Worm (Caenorhabditis elegans) whole organism, L4 larva: ENCODE data around the gene C37C3.18.

Source experiments
- F10B5.3 ChIP-seq: sonication (generic microtip); optimal IDR thresholded peaks from 2 replicates; lab custom pipeline; 2016; ENCODE audit warnings: mild to moderate bottlenecking, missing genetic modification characterization, missing compliant biosample characterization
- F26F4.8 ChIP-seq: fragments of 200-800 bp; sonication (Bioruptor generic); conservative IDR thresholded peaks from 2 replicates; pipeline ENCODE4 v1.3.6; 2022; ENCODE audit warnings: missing genetic modification characterization, missing compliant biosample characterization
- F44E2.7 ChIP-seq: fragments of 200-800 bp; sonication (Bioruptor generic); IDR thresholded peaks from 2 replicates; pipeline ENCODE4 v2.1.2; 2022; ENCODE audit warnings: missing genetic modification characterization, missing compliant biosample characterization
- F49E8.2 ChIP-seq: sonication (generic microtip); optimal IDR thresholded peaks from 2 replicates; lab custom pipeline; 2016; ENCODE audit warnings: missing compliant biosample characterization, mild to moderate bottlenecking, missing genetic modification characterization, borderline replicate concordance
- R02D3.7 ChIP-seq: fragments of 150-350 bp; sonication (generic microtip); optimal IDR thresholded peaks from 3 replicates; lab custom pipeline; 2014; ENCODE audit warnings: missing biosample characterization, missing genetic modification characterization
- T20F7.1 ChIP-seq: fragments of 200-800 bp; sonication (Bioruptor generic); optimal IDR thresholded peaks from 2 replicates; lab custom pipeline; 2018; ENCODE audit warnings: mild to moderate bottlenecking, missing genetic modification characterization, missing compliant biosample characterization
- T26A8.4 ChIP-seq: fragments of 200-800 bp; sonication (Bioruptor generic); IDR thresholded peaks from 2 replicates; pipeline ENCODE4 v1.3.6; 2022; ENCODE audit warnings: missing genetic modification characterization, missing compliant biosample characterization
- Y105C5A.15 ChIP-seq: fragments of 200-800 bp; sonication (Bioruptor generic); IDR thresholded peaks from 2 replicates; pipeline ENCODE4 v1.3.6; 2022; ENCODE audit warnings: missing genetic modification characterization, missing compliant biosample characterization
- Y5F2A.4 ChIP-seq: fragments of 200-800 bp; sonication (Bioruptor generic); optimal IDR thresholded peaks from 2 replicates; lab custom pipeline; 2018; ENCODE audit warnings: mild to moderate bottlenecking, missing genetic modification characterization, missing compliant biosample characterization
- ZK337.2 ChIP-seq: fragments of 200-800 bp; sonication (Bioruptor generic); IDR thresholded peaks from 2 replicates; pipeline ENCODE4 v1.3.6; 2022; ENCODE audit warnings: missing genetic modification reagents, missing genetic modification characterization, missing compliant biosample characterization
- ama-1 ChIP-seq: fragments of 150-350 bp; optimal IDR thresholded peaks from 2 replicates; lab custom pipeline; 2014; ENCODE audit warnings: inconsistent platforms, mixed read lengths
- ces-1 ChIP-seq: fragments of 150-350 bp; sonication (generic microtip); optimal IDR thresholded peaks from 4 replicates; lab custom pipeline; 2014; ENCODE audit warnings: missing biosample characterization, missing genetic modification reagents, missing genetic modification characterization
- cey-2 ChIP-seq: sonication (generic microtip); optimal IDR thresholded peaks from 3 replicates; lab custom pipeline; 2017; ENCODE audit warnings: missing genetic modification characterization, mild to moderate bottlenecking, missing compliant biosample characterization, antibody characterized with exemption, borderline replicate concordance; ENCODE audit not compliant: insufficient read depth
- ctbp-1 ChIP-seq: fragments of 200-800 bp; sonication (Bioruptor generic); IDR thresholded peaks from 2 replicates; pipeline ENCODE4 v1.3.6; 2022; ENCODE audit warnings: missing genetic modification reagents, missing genetic modification characterization, missing compliant biosample characterization
- daf-12 ChIP-seq: fragments of 150-350 bp; optimal IDR thresholded peaks from 2 replicates; lab custom pipeline; 2014; ENCODE audit warnings: missing biosample characterization, missing genetic modification reagents, missing genetic modification characterization
- daf-16 ChIP-seq, 3 experiments: sonication (generic microtip); optimal IDR thresholded peaks; 2 replicates each; lab custom pipeline; 2016 to 2017; ENCODE audit warnings: missing genetic modification characterization in 3 of 3, missing genetic modification reagents in 3 of 3, mild to moderate bottlenecking in 2 of 3, missing compliant biosample characterization in 2 of 3, missing biosample characterization in 1 of 3, moderate library complexity in 1 of 3
- daf-19 ChIP-seq: fragments of 200-800 bp; sonication (Bioruptor generic); conservative IDR thresholded peaks from 2 replicates; pipeline ENCODE4 v1.3.6; 2022; ENCODE audit warnings: missing genetic modification characterization, missing compliant biosample characterization
- dmd-6 ChIP-seq: fragments of 200-800 bp; sonication (Bioruptor generic); IDR thresholded peaks from 2 replicates; pipeline ENCODE4 v1.3.6; 2022; ENCODE audit warnings: missing genetic modification reagents, missing genetic modification characterization, missing compliant biosample characterization
- dpl-1 ChIP-seq: fragments of 150-350 bp; optimal IDR thresholded peaks from 2 replicates; lab custom pipeline; 2014; ENCODE audit warnings: missing biosample characterization, missing genetic modification reagents, missing genetic modification characterization
- duxl-1 ChIP-seq: sonication (generic microtip); optimal IDR thresholded peaks from 2 replicates; lab custom pipeline; 2016; ENCODE audit warnings: mild to moderate bottlenecking, missing genetic modification characterization, moderate library complexity, missing compliant biosample characterization; ENCODE audit not compliant: poor library complexity
- dve-1 ChIP-seq: sonication (generic microtip); optimal IDR thresholded peaks from 2 replicates; lab custom pipeline; 2017; ENCODE audit warnings: antibody characterized with exemption, mild to moderate bottlenecking, missing genetic modification characterization, missing compliant biosample characterization; ENCODE audit not compliant: insufficient read depth
- egl-43 ChIP-seq: fragments of 200-800 bp; sonication (Bioruptor generic); IDR thresholded peaks from 2 replicates; pipeline ENCODE4 v1.3.6; 2022; ENCODE audit warnings: missing genetic modification reagents, missing genetic modification characterization, missing compliant biosample characterization
- fos-1 ChIP-seq: fragments of 150-350 bp; optimal IDR thresholded peaks from 2 replicates; lab custom pipeline; 2014; ENCODE audit warnings: missing biosample characterization, missing genetic modification characterization
- gei-8 ChIP-seq: fragments of 200-800 bp; sonication (Bioruptor generic); optimal IDR thresholded peaks from 2 replicates; lab custom pipeline; 2018; ENCODE audit warnings: mild to moderate bottlenecking, missing genetic modification characterization, missing compliant biosample characterization
- hif-1 ChIP-seq, 2 experiments: sonication (generic microtip); optimal IDR thresholded peaks; 2 replicates each; lab custom pipeline; 2016 to 2017; ENCODE audit warnings: missing compliant biosample characterization in 2 of 2, missing genetic modification characterization in 2 of 2, missing genetic modification reagents in 2 of 2, missing genotype in 2 of 2, mild to moderate bottlenecking in 1 of 2
- hlh-11 ChIP-seq: fragments of 200-800 bp; sonication (Bioruptor generic); optimal IDR thresholded peaks from 2 replicates; lab custom pipeline; 2018; ENCODE audit warnings: mild to moderate bottlenecking, missing genetic modification characterization, missing compliant biosample characterization
- hlh-30 ChIP-seq: sonication (generic microtip); optimal IDR thresholded peaks from 2 replicates; lab custom pipeline; 2017; ENCODE audit warnings: antibody characterized with exemption, mild to moderate bottlenecking, missing genetic modification characterization, missing compliant biosample characterization; ENCODE audit not compliant: insufficient read depth
- hmg-1.1 ChIP-seq: fragments of 200-800 bp; sonication (Bioruptor generic); IDR thresholded peaks from 2 replicates; pipeline ENCODE4 v1.3.6; 2022; ENCODE audit warnings: missing genetic modification reagents, missing genetic modification characterization, missing compliant biosample characterization
- lin-1 ChIP-seq: fragments of 200-800 bp; sonication (Bioruptor generic); IDR thresholded peaks from 2 replicates; pipeline ENCODE4 v1.3.6; 2022; ENCODE audit warnings: missing genetic modification reagents, missing genetic modification characterization, missing compliant biosample characterization
- lin-13 ChIP-seq: fragments of 150-350 bp; optimal IDR thresholded peaks from 2 replicates; lab custom pipeline; 2014; ENCODE audit warnings: missing biosample characterization, missing genetic modification reagents, missing genetic modification characterization
- mdl-1 ChIP-seq, 2 experiments: fragments of 150-350 bp in 1 of 2; sonication (generic microtip) in 1 of 2; optimal IDR thresholded peaks; 2 replicates each; lab custom pipeline; 2014 to 2017; ENCODE audit warnings: missing biosample characterization in 2 of 2, missing genetic modification characterization in 2 of 2
- mdt-29 ChIP-seq: fragments of 200-800 bp; sonication (Bioruptor generic); IDR thresholded peaks from 2 replicates; pipeline ENCODE4 v1.3.6; 2022; ENCODE audit warnings: missing genetic modification reagents, missing genetic modification characterization, missing compliant biosample characterization
- mep-1 ChIP-seq: fragments of 150-350 bp; sonication (generic microtip); optimal IDR thresholded peaks from 3 replicates; lab custom pipeline; 2014; ENCODE audit warnings: missing biosample characterization, missing genetic modification characterization
- mes-2 ChIP-seq: sonication (generic microtip); optimal IDR thresholded peaks from 2 replicates; lab custom pipeline; 2016; ENCODE audit warnings: missing genotype, mild to moderate bottlenecking, missing genetic modification characterization, missing compliant biosample characterization; ENCODE audit not compliant: poor library complexity, severe bottlenecking
- mxl-3 ChIP-seq: fragments of 200-800 bp; sonication (Bioruptor generic); optimal IDR thresholded peaks from 2 replicates; lab custom pipeline; 2018; ENCODE audit warnings: mild to moderate bottlenecking, missing genetic modification characterization, missing compliant biosample characterization
- nhr-102 ChIP-seq: sonication (generic microtip); optimal IDR thresholded peaks from 2 replicates; lab custom pipeline; 2016; ENCODE audit warnings: mild to moderate bottlenecking, missing genetic modification characterization, moderate library complexity, missing compliant biosample characterization
- nhr-237 ChIP-seq: sonication (generic microtip); optimal IDR thresholded peaks from 2 replicates; lab custom pipeline; 2017; ENCODE audit warnings: missing biosample characterization, missing genetic modification characterization
- nhr-25 ChIP-seq: sonication (generic microtip); optimal IDR thresholded peaks from 2 replicates; lab custom pipeline; 2017; ENCODE audit warnings: missing genetic modification characterization, mild to moderate bottlenecking, missing compliant biosample characterization, antibody characterized with exemption, moderate library complexity, borderline replicate concordance; ENCODE audit not compliant: insufficient read depth
- nhr-42 ChIP-seq: fragments of 200-800 bp; sonication (Bioruptor generic); IDR thresholded peaks from 2 replicates; pipeline ENCODE4 v1.3.6; 2022; ENCODE audit warnings: missing genetic modification characterization, missing compliant biosample characterization
- nhr-48 ChIP-seq: sonication (generic microtip); optimal IDR thresholded peaks from 2 replicates; lab custom pipeline; 2016; ENCODE audit warnings: mild to moderate bottlenecking, missing genetic modification characterization, missing compliant biosample characterization
- nhr-6 ChIP-seq: fragments of 150-350 bp; optimal IDR thresholded peaks from 2 replicates; lab custom pipeline; 2014; ENCODE audit warnings: missing biosample characterization, missing genetic modification characterization
- nhr-77 ChIP-seq: fragments of 150-350 bp; optimal IDR thresholded peaks from 2 replicates; lab custom pipeline; 2014; ENCODE audit warnings: missing biosample characterization, missing genetic modification characterization
- php-3 ChIP-seq: fragments of 200-800 bp; sonication (Bioruptor generic); IDR thresholded peaks from 2 replicates; pipeline ENCODE4 v1.3.6; 2022; ENCODE audit warnings: missing genetic modification reagents, missing genetic modification characterization, missing compliant biosample characterization
- saeg-2 ChIP-seq: fragments of 200-800 bp; sonication (Bioruptor generic); IDR thresholded peaks from 2 replicates; pipeline ENCODE4 v1.3.6; 2022; ENCODE audit warnings: missing genetic modification reagents, missing genetic modification characterization, missing compliant biosample characterization
- set-16 ChIP-seq: fragments of 200-800 bp; sonication (Bioruptor generic); IDR thresholded peaks from 2 replicates; pipeline ENCODE4 v1.3.6; 2022; ENCODE audit warnings: missing genetic modification reagents, missing genetic modification characterization, missing compliant biosample characterization
- skn-1 ChIP-seq: fragments of 150-350 bp; optimal IDR thresholded peaks from 2 replicates; lab custom pipeline; 2014; ENCODE audit warnings: missing biosample characterization, missing genetic modification characterization
- spr-3 ChIP-seq: fragments of 200-800 bp; sonication (Bioruptor generic); optimal IDR thresholded peaks from 2 replicates; lab custom pipeline; 2018; ENCODE audit warnings: mild to moderate bottlenecking, missing genetic modification characterization, missing compliant biosample characterization
- unc-39 ChIP-seq: sonication (generic microtip); optimal IDR thresholded peaks from 2 replicates; lab custom pipeline; 2017; ENCODE audit warnings: missing biosample characterization, missing genetic modification characterization
- ztf-11 ChIP-seq: fragments of 150-350 bp; optimal IDR thresholded peaks from 2 replicates; lab custom pipeline; 2014; ENCODE audit warnings: missing biosample characterization, missing genetic modification characterization

Gene C37C3.18

DNA sequence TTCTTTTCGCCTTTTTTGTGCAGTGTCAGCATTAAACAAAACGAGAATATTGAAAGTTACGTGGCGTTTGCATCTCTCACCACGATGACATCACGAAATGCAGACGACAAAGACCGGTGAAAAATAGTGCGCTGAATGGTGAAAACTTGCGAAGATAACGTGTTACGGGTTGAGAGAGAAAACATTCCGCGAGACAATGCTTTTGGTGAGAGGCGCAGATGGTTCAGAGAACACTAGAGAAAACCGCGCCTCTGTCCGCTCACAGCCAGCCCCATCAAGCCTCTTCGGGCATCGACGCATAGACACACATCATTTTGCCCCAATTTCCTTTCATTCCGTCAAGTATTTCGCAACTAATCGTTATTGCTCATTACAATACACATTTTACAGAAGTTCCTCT lies at the start of gene C37C3.18, which contains the start of gene C37C3.9:
Gene C37C3.18 (plus strand): TSS at position 391 of the 400 bp plus-strand sequence.
Gene C37C3.9 (minus strand): TSS at position 98 of the 400 bp plus-strand sequence.
- TF ChIP-seq nhr-48 (tag; lab: Kevin White, UChicago) = peak; percentile 56
- TF ChIP-seq ama-1 (lab: Kevin White, UChicago) = peak; percentile 48
- peak; percentile 60 for TF ChIP-seq nhr-6 (tag; lab: Kevin White, UChicago)
- TF ChIP-seq ces-1 (GFP tag; lab: Kevin White, UChicago) = peak; percentile 46
- TF ChIP-seq egl-43 (GFP tag; lab: Robert Waterston, UW) = peak; percentile 76; the same call in 1 of the 2 replicates
- TF ChIP-seq Y105C5A.15 = no peak
- peak; percentile 78 for TF ChIP-seq mep-1 (tag; lab: Kevin White, UChicago)
- TF ChIP-seq F49E8.2 (tag; lab: Kevin White, UChicago) = no peak
- TF ChIP-seq nhr-42 = peak; percentile 35; the same call in 1 of the 2 replicates
- no peak; the same call in 1 of the 2 replicates for TF ChIP-seq ctbp-1 (GFP tag; lab: Robert Waterston, UW)
- no peak for TF ChIP-seq mdt-29 (GFP tag; lab: Robert Waterston, UW)
- TF ChIP-seq hmg-1.1 (GFP tag; lab: Robert Waterston, UW) = peak; percentile 90
- TF ChIP-seq mdl-1 (tag; optimal IDR thresholded peaks at IDR 0.05; lab: Kevin White, UChicago) = peak; percentile 63 to 78
- TF ChIP-seq nhr-77 = peak; percentile 70
- TF ChIP-seq F10B5.3 (tag; lab: Kevin White, UChicago) = no peak
- peak; percentile 78 for TF ChIP-seq lin-13
- peak in 1 of 2 experiments; percentile 64 for TF ChIP-seq hif-1 (tag; optimal IDR thresholded peaks at IDR 0.05; lab: Kevin White, UChicago)
- TF ChIP-seq lin-1 = peak; percentile 50; the same call in 1 of the 2 replicates
- no peak for TF ChIP-seq php-3 (GFP tag; lab: Robert Waterston, UW)
- TF ChIP-seq hlh-11 = peak; percentile 88
- no peak for TF ChIP-seq gei-8 (GFP tag; lab: Kevin White, UChicago)
- peak; percentile 45; the same call in 1 of the 2 replicates for TF ChIP-seq set-16 (GFP tag; lab: Robert Waterston, UW)
- peak; percentile 68 for TF ChIP-seq T26A8.4
- peak; percentile 76 for TF ChIP-seq hlh-30
- TF ChIP-seq saeg-2 = no peak
- TF ChIP-seq spr-3 (GFP tag; lab: Kevin White, UChicago) = no peak
- TF ChIP-seq daf-12 = no peak
- TF ChIP-seq dpl-1 (GFP tag; lab: Kevin White, UChicago) = peak; percentile 31
- peak; percentile 88 for TF ChIP-seq dve-1
- TF ChIP-seq skn-1 (tag; lab: Kevin White, UChicago) = no peak
- TF ChIP-seq ztf-11 = no peak
- no peak for TF ChIP-seq ZK337.2 (GFP tag; lab: Robert Waterston, UW)
- no peak for TF ChIP-seq R02D3.7 (tag; lab: Kevin White, UChicago)
- TF ChIP-seq mxl-3 = peak; percentile 84
- no peak for TF ChIP-seq daf-19 (GFP tag; lab: Robert Waterston, UW)
- no peak for TF ChIP-seq fos-1
- no peak for TF ChIP-seq daf-16 (GFP tag; optimal IDR thresholded peaks at IDR 0.05; lab: Kevin White, UChicago)
- TF ChIP-seq daf-16 (tag; optimal IDR thresholded peaks at IDR 0.05; lab: Kevin White, UChicago) = peak; percentile 77
- TF ChIP-seq unc-39 (tag; lab: Kevin White, UChicago) = no peak
- TF ChIP-seq Y5F2A.4 = no peak
- TF ChIP-seq T20F7.1 (GFP tag; lab: Kevin White, UChicago) = peak; percentile 53
- peak; percentile 84 for TF ChIP-seq dmd-6 (GFP tag; lab: Robert Waterston, UW)
- no peak for TF ChIP-seq duxl-1
- no peak for TF ChIP-seq nhr-237
- TF ChIP-seq F44E2.7 (GFP tag; lab: Robert Waterston, UW) = no peak
- peak; percentile 37 for TF ChIP-seq nhr-25 (tag; lab: Kevin White, UChicago)
- no peak for TF ChIP-seq cey-2
- no peak for TF ChIP-seq F26F4.8
- TF ChIP-seq mes-2 (tag; lab: Kevin White, UChicago) = peak; percentile 72
- TF ChIP-seq nhr-102 = peak; percentile 60
